Worm (Caenorhabditis elegans): Measurements from ENCODE around the gene Y45F3A.4.

Gene Y45F3A.4

DNA sequence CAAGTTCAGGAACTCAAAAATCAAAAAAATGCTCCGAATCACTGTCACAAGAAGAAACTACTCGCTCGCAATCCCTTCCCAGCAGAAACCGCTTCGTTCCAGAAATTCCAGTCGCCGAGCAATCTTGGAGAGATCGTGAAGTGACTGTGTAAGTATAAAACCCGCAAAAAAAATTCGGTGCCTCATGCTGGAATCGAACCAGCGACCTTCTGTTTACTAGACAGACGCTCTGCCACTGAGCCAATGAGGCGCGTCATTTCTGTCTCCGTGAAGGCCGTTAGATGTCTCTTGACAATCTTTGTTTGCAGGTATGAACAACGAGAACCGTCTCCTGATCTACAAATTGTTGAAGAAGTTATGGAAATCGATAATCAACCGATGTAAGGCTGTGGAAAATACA is 49.3 kb upstream of the Y45F3A.4 start (continued):
- peak; percentile 60 for TF ChIP-seq ceh-27 (GFP tag; optimal IDR thresholded peaks at IDR 0.05)
- no peak for TF ChIP-seq Y95B8A.8 (GFP tag; IDR thresholded peaks at IDR 0.05)
- TF ChIP-seq ZK185.1 (tag; optimal IDR thresholded peaks at IDR 0.05; ENCODE audit: poor library complexity, severe bottlenecking), result peak; percentile 85
- no peak for TF ChIP-seq ets-4 (GFP tag; optimal IDR thresholded peaks at IDR 0.05)
- TF ChIP-seq madf-3 (GFP tag; IDR thresholded peaks at IDR 0.05), result peak; percentile 83
- peak; percentile 6 for TF ChIP-seq F23B12.7 (tag; optimal IDR thresholded peaks at IDR 0.05; ENCODE audit: insufficient read depth)
- peak; percentile 75 for TF ChIP-seq die-1 (tag; optimal IDR thresholded peaks at IDR 0.05)
- peak; percentile 45 for TF ChIP-seq lin-40 (tag; optimal IDR thresholded peaks at IDR 0.05)
- TF ChIP-seq ztf-18 (tag; optimal IDR thresholded peaks at IDR 0.05), result peak; percentile 76
- peak; percentile 55; the same call in 1 of the 2 replicates for TF ChIP-seq zfh-2 (GFP tag; conservative IDR thresholded peaks at IDR 0.05)
- peak in 1 of 3 experiments; percentile 41 for TF ChIP-seq lin-35 (GFP tag; optimal IDR thresholded peaks at IDR 0.05)
- peak; percentile 31; the same call in 1 of the 2 replicates for TF ChIP-seq hmg-20 (GFP tag; IDR thresholded peaks at IDR 0.05)
- no peak for TF ChIP-seq pbrm-1 (GFP tag; IDR thresholded peaks at IDR 0.05)
- TF ChIP-seq gei-17 (GFP tag; optimal IDR thresholded peaks at IDR 0.05), result no peak
- TF ChIP-seq let-607 (tag; optimal IDR thresholded peaks at IDR 0.05), result no peak
- TF ChIP-seq bed-2 (GFP tag; IDR thresholded peaks at IDR 0.05), result no peak
- no peak for TF ChIP-seq attf-3 (GFP tag; conservative IDR thresholded peaks at IDR 0.05)
- peak; percentile 89 for TF ChIP-seq egl-44 (GFP tag; IDR thresholded peaks at IDR 0.05)
- peak; percentile 39 for TF ChIP-seq madf-10 (tag; optimal IDR thresholded peaks at IDR 0.05)
- TF ChIP-seq nhr-27 (tag; optimal IDR thresholded peaks at IDR 0.05), result peak; percentile 23
- no peak for TF ChIP-seq F57C9.4 (tag; optimal IDR thresholded peaks at IDR 0.05)
- TF ChIP-seq B0261.1 (tag; optimal IDR thresholded peaks at IDR 0.05), result peak; percentile 86
- no peak for TF ChIP-seq F22D6.2 (tag; optimal IDR thresholded peaks at IDR 0.05)
- no peak for TF ChIP-seq lag-1 (GFP tag; IDR thresholded peaks at IDR 0.05)
- no peak for TF ChIP-seq pha-4 (tag; optimal IDR thresholded peaks at IDR 0.05)
- peak; percentile 51 for TF ChIP-seq chd-7 (tag; optimal IDR thresholded peaks at IDR 0.05)
- TF ChIP-seq attf-5 (GFP tag; optimal IDR thresholded peaks at IDR 0.05), result peak; percentile 58
- TF ChIP-seq dpl-1 (GFP tag; optimal IDR thresholded peaks at IDR 0.05), result no peak
- peak; percentile 99 for TF ChIP-seq tbp1 (GFP tag; optimal IDR thresholded peaks at IDR 0.05)
- TF ChIP-seq Y53G8AR.9 (GFP tag; conservative IDR thresholded peaks at IDR 0.05), result 0 out of 2 replicates have a peak, but pooled peaks have one; percentile 50
- TF ChIP-seq repo-1 (tag; optimal IDR thresholded peaks at IDR 0.05), result peak; percentile 18
- TF ChIP-seq F39B2.1 (GFP tag; IDR thresholded peaks at IDR 0.05), result no peak
- TF ChIP-seq athp-1 (tag; optimal IDR thresholded peaks at IDR 0.05), result peak; percentile 70
- TF ChIP-seq mes-4 (tag; optimal IDR thresholded peaks at IDR 0.05), result no peak
- peak; percentile 31; the same call in 1 of the 2 replicates for TF ChIP-seq B0336.3 (GFP tag; IDR thresholded peaks at IDR 0.05)
- TF ChIP-seq F33H1.4 (GFP tag; IDR thresholded peaks at IDR 0.05), result peak; percentile 31

DNA sequence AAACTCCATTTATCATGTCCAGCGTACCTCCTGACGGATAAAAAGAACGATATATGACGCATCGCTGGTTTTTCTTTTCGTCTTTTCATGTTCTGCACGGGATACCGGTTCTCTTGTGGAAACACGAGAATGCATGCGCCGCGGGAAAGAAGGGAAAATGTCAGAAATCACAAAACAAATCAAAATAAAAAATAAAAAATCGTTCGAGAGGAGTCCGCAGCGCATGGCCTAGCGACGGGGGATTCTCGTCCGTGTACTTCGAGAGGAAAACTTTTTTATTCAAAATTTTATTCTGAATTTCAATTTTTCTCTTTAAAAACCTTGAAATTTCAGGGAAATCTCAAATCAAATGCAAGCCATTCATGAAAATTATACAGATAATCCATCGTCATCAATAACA is 46.0 kb upstream of the Y45F3A.4 start, which contains the start of the genes lron-10 and hpr-9:
Gene lron-10 (minus strand): TSS at position 162 of the 400 bp plus-strand sequence.
Gene hpr-9 (plus strand): TSS at position 344 of the 400 bp plus-strand sequence.
- TF ChIP-seq die-1 (tag; optimal IDR thresholded peaks at IDR 0.05), result peak; percentile 1
- peak; percentile 42 to 78 for TF ChIP-seq rec-8 (tag; optimal IDR thresholded peaks at IDR 0.05)
- TF ChIP-seq atf-7 (tag; optimal IDR thresholded peaks at IDR 0.05), result peak; percentile 3
- no peak for TF ChIP-seq F49E8.2 (tag; optimal IDR thresholded peaks at IDR 0.05; ENCODE audit: insufficient read depth)
- peak; percentile 79 for TF ChIP-seq chd-7 (tag; optimal IDR thresholded peaks at IDR 0.05)
- no peak for TF ChIP-seq snpc-4 (GFP tag; optimal IDR thresholded peaks at IDR 0.05)
- peak in 2 of 4 experiments; percentile 14 to 32 for TF ChIP-seq snpc-4 (tag; optimal IDR thresholded peaks at IDR 0.05)
- peak; percentile 58 for TF ChIP-seq him-1 (tag; optimal IDR thresholded peaks at IDR 0.05)
- peak; percentile 67; the same call in 1 of the 2 replicates for TF ChIP-seq aptf-2 (GFP tag; conservative IDR thresholded peaks at IDR 0.05)
- TF ChIP-seq lag-1 (GFP tag; IDR thresholded peaks at IDR 0.05), result no peak
- TF ChIP-seq let-607 (tag; optimal IDR thresholded peaks at IDR 0.05), result peak; percentile 20 to 68
- TF ChIP-seq hlh-26 (GFP tag; conservative IDR thresholded peaks at IDR 0.05), result no peak
- TF ChIP-seq Y56A3A.18 (GFP tag; IDR thresholded peaks at IDR 0.05), result no peak
- TF ChIP-seq unc-130 (GFP tag; optimal IDR thresholded peaks at IDR 0.05), result peak; percentile 78
- no peak for TF ChIP-seq hsf-1 (GFP tag; IDR thresholded peaks at IDR 0.05)
- TF ChIP-seq mel-28 (tag; optimal IDR thresholded peaks at IDR 0.05; ENCODE audit: borderline replicate concordance), result peak; percentile 69
- peak; percentile 66 for TF ChIP-seq attf-5 (GFP tag; optimal IDR thresholded peaks at IDR 0.05)

Data from whole organism, young adult.